Worm (Caenorhabditis elegans) whole organism, young adult: ENCODE results near the gene T19B10.5.

Experiments
- C17E4.6 ChIP-seq: fragments of 200-800 bp; sonication (Bioruptor generic); IDR thresholded peaks from 2 replicates; pipeline ENCODE4 v1.3.6; 2022; ENCODE audit warnings: missing genetic modification reagents, missing genetic modification characterization, missing compliant biosample characterization
- F23B12.7 ChIP-seq: sonication (generic microtip); optimal IDR thresholded peaks from 2 replicates; lab custom pipeline; 2017; ENCODE audit warnings: missing genetic modification characterization, mild to moderate bottlenecking, missing compliant biosample characterization, antibody characterized with exemption, moderate library complexity; ENCODE audit not compliant: insufficient read depth
- F37B4.10 ChIP-seq: fragments of 200-800 bp; sonication (Bioruptor generic); IDR thresholded peaks from 2 replicates; pipeline ENCODE4 v1.3.6; 2022; ENCODE audit warnings: missing genetic modification characterization, missing compliant biosample characterization
- F49E8.2 ChIP-seq: sonication (generic microtip); optimal IDR thresholded peaks from 3 replicates; lab custom pipeline; 2017; ENCODE audit warnings: missing genetic modification characterization, mild to moderate bottlenecking, missing compliant biosample characterization, antibody characterized with exemption, moderate library complexity; ENCODE audit not compliant: insufficient read depth
- Y53F4B.3 ChIP-seq: fragments of 200-800 bp; sonication (Bioruptor generic); IDR thresholded peaks from 2 replicates; pipeline ENCODE4 v1.3.6; 2022; ENCODE audit warnings: missing genetic modification reagents, missing genetic modification characterization, missing compliant biosample characterization
- Y67H2A.10 ChIP-seq: fragments of 200-800 bp; sonication (Bioruptor generic); conservative IDR thresholded peaks from 2 replicates; pipeline ENCODE4 v1.3.6; 2022; ENCODE audit warnings: missing genetic modification reagents, missing genetic modification characterization, missing compliant biosample characterization
- Y79H2A.3 ChIP-seq: fragments of 200-800 bp; sonication (Bioruptor generic); conservative IDR thresholded peaks from 2 replicates; pipeline ENCODE4 v1.3.6; 2022; ENCODE audit warnings: missing genetic modification reagents, missing genetic modification characterization, missing compliant biosample characterization
- Y95B8A.8 ChIP-seq: fragments of 200-800 bp; sonication (Bioruptor generic); IDR thresholded peaks from 2 replicates; pipeline ENCODE4 v1.3.6; 2022; ENCODE audit warnings: missing genetic modification reagents, missing genetic modification characterization, missing compliant biosample characterization
- akir-1 ChIP-seq: fragments of 200-800 bp; sonication (Bioruptor generic); optimal IDR thresholded peaks from 2 replicates; lab custom pipeline; 2018; ENCODE audit warnings: mild to moderate bottlenecking, missing genetic modification characterization, moderate library complexity, missing compliant biosample characterization
- ama-1 ChIP-seq, 3 experiments: fragments of 150-350 bp in 1 of 3; sonication (generic microtip) in 2 of 3; optimal IDR thresholded peaks; 2 replicates each; lab custom pipeline; 2014 to 2018; ENCODE audit warnings: missing biosample characterization in 2 of 3, missing genetic modification characterization in 2 of 3, missing genetic modification reagents in 2 of 3
- attf-3 ChIP-seq: fragments of 200-800 bp; sonication (Bioruptor generic); conservative IDR thresholded peaks from 2 replicates; pipeline ENCODE4 v1.3.6; 2022; ENCODE audit warnings: missing genetic modification reagents, missing genetic modification characterization, missing compliant biosample characterization
- attf-6 ChIP-seq: fragments of 200-800 bp; sonication (Bioruptor generic); IDR thresholded peaks from 2 replicates; pipeline ENCODE4 v1.3.6; 2022; ENCODE audit warnings: missing genetic modification reagents, missing genetic modification characterization, missing compliant biosample characterization
- ccch-3 ChIP-seq: fragments of 200-800 bp; sonication (Bioruptor generic); optimal IDR thresholded peaks from 2 replicates; lab custom pipeline; 2018; ENCODE audit warnings: mild to moderate bottlenecking, missing genetic modification characterization, missing compliant biosample characterization
- ceh-40 ChIP-seq: fragments of 200-800 bp; sonication (Bioruptor generic); IDR thresholded peaks from 2 replicates; pipeline ENCODE4 v1.3.6; 2022; ENCODE audit warnings: missing genetic modification characterization, missing compliant biosample characterization
- ceh-79 ChIP-seq: sonication (generic microtip); optimal IDR thresholded peaks from 2 replicates; lab custom pipeline; 2017; ENCODE audit warnings: mild to moderate bottlenecking, missing genetic modification characterization, missing compliant biosample characterization
- die-1 ChIP-seq: sonication (generic microtip); optimal IDR thresholded peaks from 2 replicates; lab custom pipeline; 2016; ENCODE audit warnings: missing genotype, mild to moderate bottlenecking, missing genetic modification characterization, missing compliant biosample characterization
- dpl-1 ChIP-seq: fragments of 150-350 bp; optimal IDR thresholded peaks from 2 replicates; lab custom pipeline; 2014; ENCODE audit warnings: missing biosample characterization, missing genetic modification reagents, missing genetic modification characterization
- efl-1 ChIP-seq: fragments of 150-350 bp; optimal IDR thresholded peaks from 2 replicates; lab custom pipeline; 2014; ENCODE audit warnings: missing biosample characterization, missing genetic modification reagents, missing genetic modification characterization
- egl-18 ChIP-seq: fragments of 200-800 bp; sonication (Bioruptor generic); IDR thresholded peaks from 2 replicates; pipeline ENCODE4 v1.3.6; 2022; ENCODE audit warnings: missing genetic modification reagents, missing genetic modification characterization, missing compliant biosample characterization
- egl-44 ChIP-seq: fragments of 200-800 bp; sonication (Bioruptor generic); IDR thresholded peaks from 2 replicates; pipeline ENCODE4 v1.3.6; 2022; ENCODE audit warnings: missing genetic modification reagents, missing genetic modification characterization, missing compliant biosample characterization
- egrh-3 ChIP-seq: fragments of 200-800 bp; sonication (Bioruptor generic); IDR thresholded peaks from 2 replicates; pipeline ENCODE4 v1.3.6; 2022; ENCODE audit warnings: missing genetic modification reagents, missing genetic modification characterization, missing compliant biosample characterization
- ets-4 ChIP-seq: fragments of 200-800 bp; sonication (Bioruptor generic); optimal IDR thresholded peaks from 2 replicates; lab custom pipeline; 2018; ENCODE audit warnings: mild to moderate bottlenecking, missing genetic modification characterization, missing compliant biosample characterization
- hlh-12 ChIP-seq: sonication (generic microtip); optimal IDR thresholded peaks from 2 replicates; lab custom pipeline; 2016; ENCODE audit warnings: missing genetic modification characterization, missing compliant biosample characterization
- hlh-26 ChIP-seq: fragments of 200-800 bp; sonication (Bioruptor generic); conservative IDR thresholded peaks from 2 replicates; pipeline ENCODE4 v1.3.6; 2022; ENCODE audit warnings: missing genetic modification reagents, missing genetic modification characterization, missing compliant biosample characterization
- hmg-1.2 ChIP-seq: fragments of 200-800 bp; sonication (Bioruptor generic); IDR thresholded peaks from 2 replicates; pipeline ENCODE4 v1.3.6; 2022; ENCODE audit warnings: missing genetic modification reagents, missing genetic modification characterization, missing compliant biosample characterization
- hrde-1 ChIP-seq: sonication (generic microtip); optimal IDR thresholded peaks from 2 replicates; lab custom pipeline; 2016; ENCODE audit warnings: missing genetic modification characterization, mild to moderate bottlenecking, missing compliant biosample characterization, moderate library complexity, missing genotype, missing genetic modification reagents, borderline replicate concordance
- let-526 ChIP-seq: fragments of 200-800 bp; sonication (Bioruptor generic); IDR thresholded peaks from 2 replicates; pipeline ENCODE4 v1.3.6; 2022; ENCODE audit warnings: missing genetic modification reagents, missing genetic modification characterization, missing compliant biosample characterization
- lin-26 ChIP-seq: fragments of 200-800 bp; sonication (Bioruptor generic); IDR thresholded peaks from 2 replicates; pipeline ENCODE4 v1.3.6; 2022; ENCODE audit warnings: missing genetic modification reagents, missing genetic modification characterization, missing compliant biosample characterization
- mcd-1 ChIP-seq: fragments of 200-800 bp; sonication (Bioruptor generic); IDR thresholded peaks from 2 replicates; pipeline ENCODE4 v1.3.6; 2022; ENCODE audit warnings: missing genetic modification reagents, missing genetic modification characterization, missing compliant biosample characterization
- nfya-2 ChIP-seq: fragments of 200-800 bp; sonication (Bioruptor generic); IDR thresholded peaks from 2 replicates; pipeline ENCODE4 v1.3.6; 2022; ENCODE audit warnings: missing genetic modification reagents, missing genetic modification characterization, missing compliant biosample characterization
- nfyb-1 ChIP-seq: fragments of 200-800 bp; sonication (Bioruptor generic); IDR thresholded peaks from 2 replicates; pipeline ENCODE4 v1.3.6; 2022; ENCODE audit warnings: missing genetic modification reagents, missing genetic modification characterization, missing compliant biosample characterization
- nhr-120 ChIP-seq: fragments of 200-800 bp; sonication (Bioruptor generic); IDR thresholded peaks from 2 replicates; pipeline ENCODE4 v1.3.6; 2022; ENCODE audit warnings: missing genetic modification characterization, missing compliant biosample characterization
- nhr-27 ChIP-seq: fragments of 200-800 bp; sonication (Bioruptor generic); optimal IDR thresholded peaks from 2 replicates; lab custom pipeline; 2018; ENCODE audit warnings: mild to moderate bottlenecking, missing genetic modification characterization, moderate library complexity, missing compliant biosample characterization
- snpc-4 ChIP-seq, 5 experiments: fragments of 150-350 bp in 1 of 5; sonication (generic microtip) in 4 of 5; optimal IDR thresholded peaks; 2 replicates each; lab custom pipeline; 2014 to 2018; ENCODE audit warnings: missing genetic modification characterization in 5 of 5, missing biosample characterization in 3 of 5, antibody characterized with exemption in 2 of 5, mild to moderate bottlenecking in 2 of 5, missing compliant biosample characterization in 2 of 5, missing genotype in 2 of 5, moderate library complexity in 2 of 5, missing genetic modification reagents in 1 of 5
- tlf-1 ChIP-seq: fragments of 200-800 bp; sonication (Bioruptor generic); optimal IDR thresholded peaks from 2 replicates; lab custom pipeline; 2018; ENCODE audit warnings: mild to moderate bottlenecking, missing genetic modification characterization, missing compliant biosample characterization
- zfh-2 ChIP-seq: fragments of 200-800 bp; sonication (Bioruptor generic); conservative IDR thresholded peaks from 2 replicates; pipeline ENCODE4 v1.3.6; 2022; ENCODE audit warnings: missing genetic modification reagents, missing genetic modification characterization, missing compliant biosample characterization
- zim-3 ChIP-seq: sonication (generic microtip); optimal IDR thresholded peaks from 2 replicates; lab custom pipeline; 2017; ENCODE audit warnings: mild to moderate bottlenecking, missing genetic modification characterization, moderate library complexity, missing compliant biosample characterization

Gene T19B10.5

DNA sequence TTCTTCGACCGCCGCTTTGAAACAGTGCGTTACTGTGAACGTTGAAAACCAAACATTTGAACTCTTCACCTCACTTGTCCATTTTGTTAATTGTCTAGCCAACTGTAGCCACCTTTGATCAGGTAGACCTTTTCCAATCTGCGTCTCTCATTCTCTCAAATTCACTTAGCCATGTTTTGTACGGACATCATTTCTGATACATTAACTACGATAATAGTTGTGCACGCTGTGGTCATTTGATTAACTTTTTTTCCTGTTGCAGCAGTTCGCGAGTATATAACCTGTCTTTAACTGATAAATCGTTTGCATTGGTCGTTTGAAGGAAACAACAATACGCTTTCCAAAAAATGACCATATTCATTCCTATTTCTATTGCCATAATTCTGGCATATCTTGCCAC lies 17.1 kb upstream of the T19B10.5 start, which contains the start of gene cyp-29A2:
Gene cyp-29A2, plus strand, starts transcription at position 190 of the 400 bp plus-strand sequence.
- TF ChIP-seq ets-4 (GFP tag; lab: Kevin White, UChicago) (no peak), hlh-12 (tag; lab: Kevin White, UChicago) (no peak), F23B12.7 (tag; lab: Kevin White, UChicago) (no peak), mcd-1 (GFP tag; lab: Robert Waterston, UW) (no peak), dpl-1 (GFP tag; lab: Kevin White, UChicago) (no peak), nhr-120 (GFP tag; lab: Robert Waterston, UW) (no peak), die-1 (tag; lab: Kevin White, UChicago) (no peak), ccch-3 (GFP tag; lab: Kevin White, UChicago) (no peak), let-526 (no peak), ama-1 (optimal IDR thresholded peaks at IDR 0.05; lab: Kevin White, UChicago) (no peak), ama-1 (GFP tag; optimal IDR thresholded peaks at IDR 0.05; lab: Kevin White, UChicago) (no peak), C17E4.6 (GFP tag; lab: Robert Waterston, UW) (no peak), F49E8.2 (tag; lab: Kevin White, UChicago) (no peak), F37B4.10 (GFP tag; lab: Robert Waterston, UW) (no peak), Y67H2A.10 (GFP tag; lab: Robert Waterston, UW) (no peak), zfh-2 (GFP tag; lab: Robert Waterston, UW) (no peak), nhr-27 (tag; lab: Kevin White, UChicago) (no peak), Y95B8A.8 (GFP tag; lab: Robert Waterston, UW) (no peak), nfyb-1 (GFP tag; lab: Robert Waterston, UW) (no peak), efl-1 (no peak)

- TF ChIP-seq Y53F4B.3 (GFP tag; lab: Robert Waterston, UW) = no peak
- TF ChIP-seq ceh-40 (GFP tag; lab: Robert Waterston, UW) = no peak
- TF ChIP-seq hmg-1.2 (GFP tag; lab: Robert Waterston, UW) = no peak
- TF ChIP-seq egl-18 = no peak
- no peak for TF ChIP-seq tlf-1
- TF ChIP-seq akir-1 (GFP tag; lab: Kevin White, UChicago) = no peak
- no peak for TF ChIP-seq snpc-4 (GFP tag; optimal IDR thresholded peaks at IDR 0.05; lab: Kevin White, UChicago)
- no peak for TF ChIP-seq snpc-4 (tag; optimal IDR thresholded peaks at IDR 0.05; lab: Kevin White, UChicago)
- TF ChIP-seq ceh-79 (tag; lab: Kevin White, UChicago) = no peak
- no peak for TF ChIP-seq dpl-1 (GFP tag; lab: Kevin White, UChicago)
- TF ChIP-seq egl-44 = no peak
- TF ChIP-seq zim-3 (tag; lab: Kevin White, UChicago) = no peak
- no peak for TF ChIP-seq hlh-26 (GFP tag; lab: Robert Waterston, UW)
- TF ChIP-seq Y79H2A.3 (GFP tag; lab: Robert Waterston, UW) = no peak
- no peak for TF ChIP-seq hrde-1
- TF ChIP-seq attf-3 = no peak
- no peak for TF ChIP-seq lin-26 (GFP tag; lab: Robert Waterston, UW)
- TF ChIP-seq ccch-3 (GFP tag; lab: Kevin White, UChicago) = no peak
- no peak for TF ChIP-seq attf-6 (GFP tag; lab: Robert Waterston, UW)
- TF ChIP-seq nfya-2 = no peak
- TF ChIP-seq egrh-3 (GFP tag; lab: Robert Waterston, UW) = no peak
- TF ChIP-seq, all 124 proteins: peak for 0
Observed at ce11 chrV:11220415-11220814, 14.0 kb upstream of the T19B10.5 start.
